Fruit fly (Drosophila melanogaster) whole organism, embryonic: ENCODE results near the gene CG32192.

Experiments
- Aef1 ChIP-seq: fragments of 200-800 bp; sonication (Bioruptor generic); IDR thresholded peaks from 3 replicates; pipeline ENCODE4 v1.3.6; 2022; ENCODE audit warnings: missing biosample characterization, missing genetic modification characterization
- CG1024 ChIP-seq: fragments of 200-800 bp; sonication (Bioruptor generic); IDR thresholded peaks from 2 replicates; pipeline ENCODE4 v1.3.6; 2022; ENCODE audit warnings: missing biosample characterization, missing genetic modification characterization
- CG12155 ChIP-seq: fragments of 200-800 bp; sonication (Bioruptor generic); optimal IDR thresholded peaks from 3 replicates; lab custom pipeline; 2016; ENCODE audit warnings: missing biosample characterization, missing genetic modification characterization
- CG13894 ChIP-seq: fragments of 200-800 bp; sonication (Bioruptor generic); optimal IDR thresholded peaks from 3 replicates; lab custom pipeline; 2018; ENCODE audit warnings: missing biosample characterization, mild to moderate bottlenecking, missing genetic modification characterization, moderate library complexity
- CG15601 ChIP-seq: fragments of 200-800 bp; sonication (Bioruptor generic); optimal IDR thresholded peaks from 3 replicates; lab custom pipeline; 2019; ENCODE audit warnings: missing biosample characterization, mild to moderate bottlenecking, missing genetic modification characterization, moderate library complexity
- CG15696 ChIP-seq: fragments of 200-800 bp; sonication (Bioruptor generic); optimal IDR thresholded peaks from 2 replicates; lab custom pipeline; 2019; ENCODE audit warnings: missing biosample characterization, mild to moderate bottlenecking, missing genetic modification characterization, moderate library complexity
- CG16813 ChIP-seq: fragments of 200-800 bp; sonication (Bioruptor generic); IDR thresholded peaks from 3 replicates; pipeline ENCODE4 v1.3.6; 2022; ENCODE audit warnings: missing biosample characterization, missing genetic modification characterization; ENCODE audit not compliant: partially characterized antibody
- CG2116 ChIP-seq: fragments of 200-800 bp; sonication (Bioruptor generic); optimal IDR thresholded peaks from 3 replicates; lab custom pipeline; 2018; ENCODE audit warnings: missing biosample characterization, mild to moderate bottlenecking, missing genetic modification characterization
- CG2120 ChIP-seq: fragments of 200-800 bp; sonication (Bioruptor generic); optimal IDR thresholded peaks from 3 replicates; lab custom pipeline; 2016; ENCODE audit warnings: missing biosample characterization, missing genetic modification characterization
- CG30403 ChIP-seq: fragments of 200-800 bp; sonication (Bioruptor generic); optimal IDR thresholded peaks from 3 replicates; lab custom pipeline; 2016; ENCODE audit warnings: missing biosample characterization, missing genetic modification characterization
- CG31224 ChIP-seq: fragments of 200-800 bp; sonication (Bioruptor generic); IDR thresholded peaks from 2 replicates; pipeline ENCODE4 v1.3.6; 2022; ENCODE audit warnings: missing biosample characterization, missing genetic modification characterization
- CG31441 ChIP-seq: fragments of 200-800 bp; sonication (Bioruptor generic); IDR thresholded peaks from 2 replicates; pipeline ENCODE4 v1.3.6; 2022; ENCODE audit warnings: missing biosample characterization, missing genetic modification characterization
- CG34224 ChIP-seq: fragments of 200-800 bp; sonication (Bioruptor generic); IDR thresholded peaks from 3 replicates; pipeline ENCODE4 v1.3.6; 2022; ENCODE audit warnings: missing biosample characterization, missing genetic modification characterization; ENCODE audit not compliant: partially characterized antibody
- CG4820 ChIP-seq: fragments of 200-800 bp; sonication (Bioruptor generic); optimal IDR thresholded peaks from 3 replicates; lab custom pipeline; 2016; ENCODE audit warnings: missing biosample characterization, missing genetic modification characterization
- CG7745 ChIP-seq: fragments of 200-800 bp; sonication (Bioruptor generic); optimal IDR thresholded peaks from 2 replicates; lab custom pipeline; 2018; ENCODE audit warnings: missing biosample characterization, mild to moderate bottlenecking, missing genetic modification characterization, moderate library complexity
- CG8290 ChIP-seq, 3 experiments: fragments of 200-800 bp; sonication (Bioruptor generic); optimal IDR thresholded peaks; 2 replicates each; lab custom pipeline; 2016 to 2019; ENCODE audit warnings: missing biosample characterization in 3 of 3, missing genetic modification characterization in 3 of 3, mild to moderate bottlenecking in 2 of 3, moderate library complexity in 1 of 3
- CG8359 ChIP-seq: fragments of 200-800 bp; sonication (Bioruptor generic); optimal IDR thresholded peaks from 2 replicates; lab custom pipeline; 2017; ENCODE audit warnings: missing biosample characterization, mild to moderate bottlenecking, missing genetic modification characterization, borderline replicate concordance
- CTCF ChIP-seq: fragments of 200-800 bp; sonication (Bioruptor generic); optimal IDR thresholded peaks from 2 replicates; lab custom pipeline; 2017; ENCODE audit warnings: missing biosample characterization, mild to moderate bottlenecking, missing genetic modification characterization, moderate library complexity
- Camta ChIP-seq: fragments of 200-800 bp; sonication (Bioruptor generic); optimal IDR thresholded peaks from 2 replicates; lab custom pipeline; 2016; ENCODE audit warnings: missing biosample characterization, missing genetic modification characterization
- CkIIα-i1 ChIP-seq: fragments of 200-800 bp; sonication (Bioruptor generic); IDR thresholded peaks from 2 replicates; pipeline ENCODE4 v1.3.6; 2022; ENCODE audit warnings: missing biosample characterization, missing genetic modification characterization
- Deaf1 ChIP-seq: fragments of 200-800 bp; optimal IDR thresholded peaks from 3 replicates; lab custom pipeline; 2019; ENCODE audit warnings: missing biosample characterization, mild to moderate bottlenecking, missing genetic modification characterization, moderate library complexity
- Dip3 ChIP-seq: fragments of 200-800 bp; sonication (Bioruptor generic); optimal IDR thresholded peaks from 3 replicates; lab custom pipeline; 2016; ENCODE audit warnings: missing biosample characterization, missing genetic modification characterization
- Drgx ChIP-seq: fragments of 200-800 bp; sonication (Bioruptor generic); IDR thresholded peaks from 2 replicates; pipeline ENCODE4 v1.3.6; 2022; ENCODE audit warnings: missing biosample characterization, missing genetic modification characterization
- Hey ChIP-seq: fragments of 200-800 bp; sonication (Bioruptor generic); optimal IDR thresholded peaks from 3 replicates; lab custom pipeline; 2018; ENCODE audit warnings: missing biosample characterization, mild to moderate bottlenecking, missing genetic modification characterization
- MTF-1 ChIP-seq: fragments of 200-800 bp; sonication (Bioruptor generic); optimal IDR thresholded peaks from 2 replicates; lab custom pipeline; 2018; ENCODE audit warnings: missing biosample characterization, mild to moderate bottlenecking, missing genetic modification characterization, borderline replicate concordance
- Med ChIP-seq: fragments of 200-800 bp; sonication (Bioruptor generic); peaks from one replicate; lab custom pipeline; 2016; ENCODE audit warnings: missing biosample characterization, missing genetic modification characterization, mild to moderate bottlenecking, inconsistent platforms, moderate library complexity
- NFAT ChIP-seq: fragments of 200-800 bp; sonication (Bioruptor generic); IDR thresholded peaks from 2 replicates; pipeline ENCODE4 v1.3.6; 2022; ENCODE audit warnings: missing biosample characterization, missing genetic modification characterization
- Sry-δ ChIP-seq: fragments of 200-800 bp; sonication (Bioruptor generic); optimal IDR thresholded peaks from 2 replicates; lab custom pipeline; 2016; ENCODE audit warnings: missing biosample characterization, missing genetic modification characterization
- Ssrp ChIP-seq: fragments of 200-800 bp; sonication (Bioruptor generic); optimal IDR thresholded peaks from 2 replicates; lab custom pipeline; 2018; ENCODE audit warnings: missing biosample characterization, mild to moderate bottlenecking, missing genetic modification characterization, moderate library complexity
- Taf1 ChIP-seq: fragments of 200-800 bp; sonication (Bioruptor generic); IDR thresholded peaks from 2 replicates; pipeline ENCODE4 v1.3.6; 2022; ENCODE audit warnings: missing biosample characterization, missing genetic modification characterization
- Tbp ChIP-seq: fragments of >200 bp; optimal IDR thresholded peaks from 2 replicates; lab custom pipeline; 2018; ENCODE audit warnings: missing biosample characterization, missing genetic modification characterization
- bsh ChIP-seq, 2 experiments: fragments of 200-800 bp; sonication (Bioruptor generic); optimal IDR thresholded peaks; 2 replicates each; lab custom pipeline; 2017 to 2018; ENCODE audit warnings: mild to moderate bottlenecking in 2 of 2, missing biosample characterization in 2 of 2, missing genetic modification characterization in 2 of 2, moderate library complexity in 1 of 2
- chinmo ChIP-seq: fragments of 200-800 bp; sonication (Bioruptor generic); IDR thresholded peaks from 4 replicates; pipeline ENCODE4 v1.3.6; 2022; ENCODE audit warnings: missing biosample characterization, missing genetic modification characterization; ENCODE audit not compliant: partially characterized antibody
- chm ChIP-seq: fragments of 200-800 bp; sonication (Bioruptor generic); IDR thresholded peaks from 2 replicates; pipeline ENCODE4 v1.3.6; 2022; ENCODE audit warnings: missing biosample characterization, missing genetic modification characterization
- dati ChIP-seq: fragments of 200-800 bp; sonication (Bioruptor generic); IDR thresholded peaks from 2 replicates; pipeline ENCODE4 v1.3.6; 2022; ENCODE audit warnings: missing biosample characterization, missing genetic modification characterization
- disco-r ChIP-seq: fragments of 200-800 bp; sonication (Bioruptor generic); optimal IDR thresholded peaks from 2 replicates; lab custom pipeline; 2016; ENCODE audit warnings: missing biosample characterization, missing genetic modification characterization
- dmrt11E ChIP-seq: fragments of 200-800 bp; sonication (Bioruptor generic); optimal IDR thresholded peaks from 3 replicates; lab custom pipeline; 2018; ENCODE audit warnings: missing biosample characterization, mild to moderate bottlenecking, missing genetic modification characterization, moderate library complexity
- ems ChIP-seq: fragments of 200-800 bp; sonication (Bioruptor generic); optimal IDR thresholded peaks from 3 replicates; lab custom pipeline; 2016; ENCODE audit warnings: missing biosample characterization, missing genetic modification characterization
- fd3F ChIP-seq: fragments of 200-800 bp; sonication (Bioruptor generic); optimal IDR thresholded peaks from 2 replicates; lab custom pipeline; 2018; ENCODE audit warnings: missing biosample characterization, mild to moderate bottlenecking, missing genetic modification characterization, moderate library complexity
- hth ChIP-seq: fragments of >200 bp; optimal IDR thresholded peaks from 2 replicates; lab custom pipeline; 2017; ENCODE audit warnings: inconsistent platforms
- jing ChIP-seq: fragments of 200-800 bp; sonication (Bioruptor generic); optimal IDR thresholded peaks from 2 replicates; lab custom pipeline; 2018; ENCODE audit warnings: missing biosample characterization, mild to moderate bottlenecking, missing genetic modification characterization
- kni ChIP-seq: fragments of 200-800 bp; sonication (Bioruptor generic); optimal IDR thresholded peaks from 3 replicates; lab custom pipeline; 2017; ENCODE audit warnings: mild to moderate bottlenecking, missing biosample characterization, missing genetic modification reagents, missing genetic modification characterization
- luna ChIP-seq: fragments of 200-800 bp; sonication (Bioruptor generic); optimal IDR thresholded peaks from 2 replicates; lab custom pipeline; 2016; ENCODE audit warnings: missing biosample characterization, missing genetic modification characterization
- nom ChIP-seq: fragments of 200-800 bp; sonication (Bioruptor generic); optimal IDR thresholded peaks from 2 replicates; lab custom pipeline; 2017; ENCODE audit warnings: missing biosample characterization, missing genetic modification characterization, mild to moderate bottlenecking, moderate library complexity, missing genetic modification reagents
- peb ChIP-seq: fragments of 200-800 bp; sonication (Bioruptor generic); IDR thresholded peaks from 2 replicates; pipeline ENCODE4 v1.3.6; 2022; ENCODE audit warnings: missing biosample characterization, missing genetic modification characterization
- phol ChIP-seq: fragments of 200-800 bp; sonication (Bioruptor generic); optimal IDR thresholded peaks from 3 replicates; lab custom pipeline; 2018; ENCODE audit warnings: missing biosample characterization, mild to moderate bottlenecking, missing genetic modification characterization, moderate library complexity
- sens ChIP-seq: fragments of 200-800 bp; sonication (Bioruptor generic); peaks from one replicate; lab custom pipeline; 2016; ENCODE audit warnings: missing biosample characterization, missing genetic modification characterization
- sens-2 ChIP-seq: fragments of 200-800 bp; sonication (Bioruptor generic); IDR thresholded peaks from 2 replicates; pipeline ENCODE4 v1.3.6; 2022; ENCODE audit warnings: missing biosample characterization, missing genetic modification characterization
- slp2 ChIP-seq: fragments of 200-800 bp; sonication (Bioruptor generic); optimal IDR thresholded peaks from 2 replicates; lab custom pipeline; 2016; ENCODE audit warnings: missing biosample characterization, missing genetic modification characterization
- so ChIP-seq: fragments of 200-800 bp; sonication (Bioruptor generic); IDR thresholded peaks from 3 replicates; pipeline ENCODE4 v1.3.6; 2022; ENCODE audit warnings: missing biosample characterization, missing genetic modification characterization
- sob ChIP-seq: fragments of 200-800 bp; sonication (Bioruptor generic); IDR thresholded peaks from 2 replicates; pipeline ENCODE4 v1.3.6; 2022; ENCODE audit warnings: missing biosample characterization, missing genetic modification characterization
- ssp ChIP-seq: fragments of 200-800 bp; sonication (Bioruptor generic); IDR thresholded peaks from 2 replicates; pipeline ENCODE4 v1.3.6; 2022; ENCODE audit warnings: missing biosample characterization, missing genetic modification characterization
- trh ChIP-seq: fragments of 200-800 bp; sonication (Bioruptor generic); optimal IDR thresholded peaks from 2 replicates; lab custom pipeline; 2016; ENCODE audit warnings: missing biosample characterization, missing genetic modification characterization
- zen2 ChIP-seq: fragments of 200-800 bp; sonication (Bioruptor generic); IDR thresholded peaks from 3 replicates; pipeline ENCODE4 v1.3.6; 2022; ENCODE audit warnings: missing biosample characterization, missing genetic modification characterization; ENCODE audit not compliant: partially characterized antibody

Gene CG32192

dm6 chr3L:17993269-17993668, 46.8 kb upstream of the CG32192 start (continued):
- TF ChIP-seq CG2120 (no peak), CG16813 (GFP tag; lab: Robert Waterston, UW) (no peak), CG1024 (GFP tag; lab: Robert Waterston, UW) (0 out of 2 replicates have a peak, but pooled peaks have one; percentile 4), jing (no peak), Ssrp (tag; lab: Kevin White, UChicago) (no peak), CG7745 (peak; percentile 60), phol (no peak), kni (GFP tag; lab: Kevin White, UChicago) (peak; percentile 96), CG31224 (GFP tag; lab: Robert Waterston, UW) (no peak), sens-2 (GFP tag; lab: Robert Waterston, UW) (no peak), bsh (GFP tag; optimal IDR thresholded peaks at IDR 0.05; lab: Kevin White, UChicago) (peak in 1 of 2 experiments; percentile 75), dmrt11E (tag; lab: Kevin White, UChicago) (peak; percentile 42), CG12155 (GFP tag; lab: Kevin White, UChicago) (no peak), CG8359 (no peak), hth (no peak), ssp (GFP tag; lab: Robert Waterston, UW) (no peak), CG30403 (no peak), fd3F (GFP tag; lab: Kevin White, UChicago) (no peak), Camta (GFP tag; lab: Kevin White, UChicago) (no peak), CG31441 (no peak), so (GFP tag; lab: Robert Waterston, UW) (no peak), CG8290 (GFP tag; optimal IDR thresholded peaks at IDR 0.05; lab: Kevin White, UChicago) (peak; percentile 3), CG8290 (tag; optimal IDR thresholded peaks at IDR 0.05; lab: Kevin White, UChicago) (no peak), Drgx (no peak), CG4820 (GFP tag; lab: Kevin White, UChicago) (no peak), slp2 (no peak), CG2116 (GFP tag; lab: Kevin White, UChicago) (no peak), CG15696 (tag; lab: Kevin White, UChicago) (peak; percentile 41), Dip3 (GFP tag; lab: Kevin White, UChicago) (no peak), sens (GFP tag; lab: Kevin White, UChicago) (peak; percentile 82), Taf1 (GFP tag; lab: Robert Waterston, UW) (no peak), CG13894 (no peak), CG15601 (peak; percentile 48), MTF-1 (peak; percentile 19)

dm6 chr3L:17993759-17994158, 46.4 kb upstream of the CG32192 start:
- TF ChIP-seq Deaf1 (tag; lab: Kevin White, UChicago) = no peak
- no peak for TF ChIP-seq sob (GFP tag; lab: Robert Waterston, UW)
- no peak for TF ChIP-seq CG34224
- TF ChIP-seq Sry-δ (GFP tag; lab: Kevin White, UChicago) = no peak
- no peak for TF ChIP-seq Tbp (GFP tag; lab: Kevin White, UChicago)
- no peak for TF ChIP-seq zen2 (GFP tag; lab: Robert Waterston, UW)
- TF ChIP-seq ems (GFP tag; lab: Kevin White, UChicago) = no peak
- no peak for TF ChIP-seq CTCF (GFP tag; lab: Kevin White, UChicago)
- no peak for TF ChIP-seq Ssrp (tag; lab: Kevin White, UChicago)
- no peak for TF ChIP-seq disco-r (GFP tag; lab: Kevin White, UChicago)
- TF ChIP-seq Hey = no peak
- 0 out of 4 replicates have a peak, but pooled peaks have one; percentile 11 for TF ChIP-seq chinmo (GFP tag; lab: Robert Waterston, UW)
- TF ChIP-seq Aef1 = no peak
- TF ChIP-seq Med = peak; percentile 25
- no peak for TF ChIP-seq luna (GFP tag; lab: Kevin White, UChicago)
- no peak for TF ChIP-seq CkIIα-i1 (GFP tag; lab: Robert Waterston, UW)
- no peak for TF ChIP-seq peb (GFP tag; lab: Robert Waterston, UW)
- no peak for TF ChIP-seq chm (GFP tag; lab: Robert Waterston, UW)
- no peak for TF ChIP-seq dati
- TF ChIP-seq trh (GFP tag; lab: Kevin White, UChicago) = no peak
- TF ChIP-seq NFAT (GFP tag; lab: Robert Waterston, UW) = no peak
- peak; percentile 52 for TF ChIP-seq nom (GFP tag; lab: Kevin White, UChicago)
